Fruit fly (Drosophila melanogaster) whole organism, pupa: ENCODE data around the gene Hs6st.

ENCODE experiments used
- CG12605 ChIP-seq: fragments of 200-800 bp; sonication (Bioruptor generic); IDR thresholded peaks from 2 replicates; pipeline ENCODE4 v1.3.6; 2022; ENCODE audit warnings: missing biosample characterization, missing genetic modification characterization
- CG13204 ChIP-seq: fragments of 200-800 bp; sonication (Bioruptor generic); optimal IDR thresholded peaks from 2 replicates; lab custom pipeline; 2018; ENCODE audit warnings: missing biosample characterization, mild to moderate bottlenecking, missing genetic modification characterization, moderate library complexity
- CG14655 ChIP-seq: fragments of 200-800 bp; sonication (Bioruptor generic); optimal IDR thresholded peaks from 3 replicates; lab custom pipeline; 2017; ENCODE audit warnings: mild to moderate bottlenecking, missing biosample characterization, missing genetic modification reagents, missing genetic modification characterization
- CG15710 ChIP-seq: fragments of 200-800 bp; sonication (Bioruptor generic); optimal IDR thresholded peaks from 2 replicates; lab custom pipeline; 2018; ENCODE audit warnings: missing biosample characterization, mild to moderate bottlenecking, missing genetic modification characterization, moderate library complexity
- CG17806 ChIP-seq: fragments of 200-800 bp; sonication (Bioruptor generic); optimal IDR thresholded peaks from 2 replicates; lab custom pipeline; 2018; ENCODE audit warnings: missing biosample characterization, mild to moderate bottlenecking, missing genetic modification characterization, moderate library complexity
- CG4496 ChIP-seq: fragments of 200-800 bp; sonication (Bioruptor generic); IDR thresholded peaks from 3 replicates; pipeline ENCODE4 v1.3.6; 2022; ENCODE audit warnings: missing biosample characterization, missing genetic modification characterization
- CG8159 ChIP-seq: fragments of 200-800 bp; sonication (Bioruptor generic); optimal IDR thresholded peaks from 3 replicates; lab custom pipeline; 2018; ENCODE audit warnings: missing biosample characterization, mild to moderate bottlenecking, missing genetic modification characterization, moderate library complexity
- CG8301 ChIP-seq: fragments of 200-800 bp; sonication (Bioruptor generic); optimal IDR thresholded peaks from 2 replicates; lab custom pipeline; 2018; ENCODE audit warnings: missing biosample characterization, mild to moderate bottlenecking, missing genetic modification characterization
- CG9948 ChIP-seq: fragments of 200-800 bp; sonication (Bioruptor generic); optimal IDR thresholded peaks from 2 replicates; lab custom pipeline; 2018; ENCODE audit warnings: missing biosample characterization, mild to moderate bottlenecking, missing genetic modification characterization, moderate library complexity
- EcR ChIP-seq: fragments of 200-800 bp; sonication (Bioruptor generic); optimal IDR thresholded peaks from 3 replicates; lab custom pipeline; 2019; ENCODE audit warnings: missing biosample characterization, missing genetic modification characterization, mild to moderate bottlenecking, moderate library complexity, missing genetic modification reagents
- Ets98B ChIP-seq: fragments of 200-800 bp; sonication (Bioruptor generic); IDR thresholded peaks from 2 replicates; pipeline ENCODE4 v1.3.6; 2022; ENCODE audit warnings: missing biosample characterization, missing genetic modification characterization
- Pif1A ChIP-seq: fragments of 200-800 bp; sonication (Bioruptor generic); optimal IDR thresholded peaks from 3 replicates; lab custom pipeline; 2016; ENCODE audit warnings: missing biosample characterization, missing genetic modification characterization
- Pif1B ChIP-seq: fragments of 200-800 bp; sonication (Bioruptor generic); optimal IDR thresholded peaks from 3 replicates; lab custom pipeline; 2016; ENCODE audit warnings: missing biosample characterization, missing genetic modification characterization
- Snoo ChIP-seq: fragments of 200-800 bp; sonication (Bioruptor generic); optimal IDR thresholded peaks from 3 replicates; lab custom pipeline; 2017; ENCODE audit warnings: missing biosample characterization, mild to moderate bottlenecking, missing genetic modification characterization, inconsistent platforms
- fd96Ca ChIP-seq: fragments of 200-800 bp; sonication (Bioruptor generic); IDR thresholded peaks from 3 replicates; pipeline ENCODE4 v1.3.6; 2022; ENCODE audit warnings: missing biosample characterization, missing genetic modification characterization
- rn ChIP-seq: fragments of 200-800 bp; sonication (Bioruptor generic); IDR thresholded peaks from 2 replicates; pipeline ENCODE4 v1.3.6; 2022; ENCODE audit warnings: missing biosample characterization, missing genetic modification characterization

Hs6st gene

dm6 chr3R:19879470-19880052 is 128.8 kb downstream of the Hs6st start, which contains the start of gene Ask1:
Gene Ask1 (plus strand): TSS chr3R:19879719.
- no peak for TF ChIP-seq Snoo (tag; lab: Kevin White, UChicago)
- TF ChIP-seq CG8159 (tag; lab: Kevin White, UChicago), result no peak
- TF ChIP-seq CG13204 (GFP tag; lab: Kevin White, UChicago), result no peak
- TF ChIP-seq CG4496 (GFP tag; lab: Robert Waterston, UW), result no peak
- no peak for TF ChIP-seq Pif1A (GFP tag; lab: Kevin White, UChicago)
- no peak for TF ChIP-seq CG12605 (GFP tag; lab: Robert Waterston, UW)
- no peak for TF ChIP-seq fd96Ca (GFP tag; lab: Robert Waterston, UW)
- no peak for TF ChIP-seq CG14655
- TF ChIP-seq CG9948 (tag; lab: Kevin White, UChicago), result no peak
- no peak for TF ChIP-seq CG15710 (tag; lab: Kevin White, UChicago)
- TF ChIP-seq Ets98B, result no peak
- no peak for TF ChIP-seq Pif1B (GFP tag; lab: Kevin White, UChicago)
- no peak for TF ChIP-seq rn (GFP tag; lab: Robert Waterston, UW)
- no peak for TF ChIP-seq EcR
- no peak for TF ChIP-seq CG17806 (tag; lab: Kevin White, UChicago)
- TF ChIP-seq CG8301 (tag; lab: Kevin White, UChicago), result no peak
